Fruit fly (Drosophila melanogaster) Kc167 (cell line): ENCODE measurements around the gene Rrp6.

ENCODE experiments used
- Myc ChIP-seq: fragments of >200 bp; optimal IDR thresholded peaks from 2 replicates; lab custom pipeline; 2017; ENCODE audit warnings: missing external identifiers
- Sin3A ChIP-seq: fragments of >200 bp; optimal IDR thresholded peaks from 2 replicates; lab custom pipeline; 2018; ENCODE audit warnings: missing external identifiers
- h ChIP-seq: fragments of >200 bp; optimal IDR thresholded peaks from 3 replicates; lab custom pipeline; 2018; ENCODE audit warnings: missing external identifiers
- insv ChIP-seq: fragments of >200 bp; optimal IDR thresholded peaks from 3 replicates; lab custom pipeline; 2018; ENCODE audit warnings: missing external identifiers
- psq ChIP-seq: fragments of >200 bp; optimal IDR thresholded peaks from 2 replicates; lab custom pipeline; 2017; ENCODE audit warnings: missing external identifiers
- ttk ChIP-seq: sonication (Bioruptor generic); optimal IDR thresholded peaks from 2 replicates; lab custom pipeline; 2017; ENCODE audit warnings: missing external identifiers

The Rrp6 gene

dm6 chr3R:14886011-14886534 is at the start of gene Rrp6, which contains the start of the genes CG33331 and CG33332:
Rrp6 (minus strand) TSS chr3R:14886246.
CG33331 (plus strand) TSS chr3R:14886456.
CG33332 (plus strand) TSS chr3R:14886456.
- TF ChIP-seq ttk (lab: Kevin White, UChicago) (no peak), psq (lab: Kevin White, UChicago) (no peak), h (lab: Kevin White, UChicago) (no peak), insv (lab: Kevin White, UChicago) (no peak), Myc (lab: Kevin White, UChicago) (no peak), Sin3A (lab: Kevin White, UChicago) (no peak)

- TF ChIP-seq Myc (lab: Kevin White, UChicago) (no peak), ttk (lab: Kevin White, UChicago) (no peak), insv (lab: Kevin White, UChicago) (no peak)
These were observed 32.1 kb upstream of the Rrp6 start, which contains the start of gene Sdr for dm6 chr3R:14917927-14918829. Sdr (plus strand) TSS chr3R:14918628.

- TF ChIP-seq Myc (lab: Kevin White, UChicago) (no peak), ttk (lab: Kevin White, UChicago) (no peak), h (lab: Kevin White, UChicago) (no peak), insv (lab: Kevin White, UChicago) (no peak), psq (lab: Kevin White, UChicago) (no peak), Sin3A (lab: Kevin White, UChicago) (no peak)
These were observed 26.5 kb upstream of the Rrp6 start for dm6 chr3R:14912449-14912987.

dm6 chr3R:14903837-14904431 is 17.9 kb upstream of the Rrp6 start, which contains the start of gene VhaPPA1-1:
VhaPPA1-1 (minus strand) TSS chr3R:14904061.
- TF ChIP-seq psq (lab: Kevin White, UChicago) (peak; percentile 92), Sin3A (lab: Kevin White, UChicago) (no peak), Myc (lab: Kevin White, UChicago) (no peak), ttk (lab: Kevin White, UChicago) (no peak), h (lab: Kevin White, UChicago) (no peak), insv (lab: Kevin White, UChicago) (no peak)

dm6 chr3R:14901408-14902352 is 15.6 kb upstream of the Rrp6 start, which contains the start of gene RpS5b:
RpS5b (minus strand) TSS chr3R:14901563.
- TF ChIP-seq psq (lab: Kevin White, UChicago) = no peak
- no peak for TF ChIP-seq Sin3A (lab: Kevin White, UChicago)
- TF ChIP-seq ttk (lab: Kevin White, UChicago) = no peak
- no peak for TF ChIP-seq Myc (lab: Kevin White, UChicago)
- TF ChIP-seq insv (lab: Kevin White, UChicago) = no peak
- TF ChIP-seq h (lab: Kevin White, UChicago) = no peak

dm6 chr3R:14900177-14900576 is 14.1 kb upstream of the Rrp6 start, which contains the start of gene VhaPPA1-2:
VhaPPA1-2 (minus strand) TSS chr3R:14900277.
- TF ChIP-seq h (lab: Kevin White, UChicago) (no peak), ttk (lab: Kevin White, UChicago) (no peak), psq (lab: Kevin White, UChicago) (no peak), insv (lab: Kevin White, UChicago) (no peak), Myc (lab: Kevin White, UChicago) (no peak), Sin3A (lab: Kevin White, UChicago) (no peak)

- TF ChIP-seq Sin3A (lab: Kevin White, UChicago) (no peak), ttk (lab: Kevin White, UChicago) (no peak), Myc (lab: Kevin White, UChicago) (no peak)
These were observed 12.3 kb upstream of the Rrp6 start, which contains the start of the genes Nup93-2 and CG3817 for dm6 chr3R:14898280-14898756. Nup93-2 (minus strand) TSS chr3R:14898372. CG3817 (plus strand) TSS chr3R:14898739.

- TF ChIP-seq h (lab: Kevin White, UChicago) (no peak), Myc (lab: Kevin White, UChicago) (no peak), Sin3A (lab: Kevin White, UChicago) (no peak), ttk (lab: Kevin White, UChicago) (no peak), insv (lab: Kevin White, UChicago) (no peak), psq (lab: Kevin White, UChicago) (no peak)
These were observed 8.6 kb upstream of the Rrp6 start, which contains the start of gene CG14860 for dm6 chr3R:14894783-14894883. CG14860 (plus strand) TSS chr3R:14894784.

- TF ChIP-seq psq (lab: Kevin White, UChicago) (no peak), Myc (lab: Kevin White, UChicago) (no peak), ttk (lab: Kevin White, UChicago) (no peak), h (lab: Kevin White, UChicago) (no peak), insv (lab: Kevin White, UChicago) (no peak), Sin3A (lab: Kevin White, UChicago) (no peak)
These were observed 8.0 kb upstream of the Rrp6 start, which contains the start of gene Dph2 for dm6 chr3R:14893791-14894782. Dph2 (minus strand) TSS chr3R:14893954.
